Worm (Caenorhabditis elegans) whole organism, L4 larva: Measurements from ENCODE around the gene xol-1.

Source experiments
- D1046.2 ChIP-seq: fragments of 200-800 bp; sonication (Bioruptor generic); IDR thresholded peaks from 2 replicates; pipeline ENCODE4 v1.3.6; 2022; ENCODE audit warnings: missing genetic modification characterization, missing compliant biosample characterization
- F10B5.3 ChIP-seq: sonication (generic microtip); optimal IDR thresholded peaks from 2 replicates; lab custom pipeline; 2016; ENCODE audit warnings: mild to moderate bottlenecking, missing genetic modification characterization, missing compliant biosample characterization
- R02D3.7 ChIP-seq: fragments of 150-350 bp; sonication (generic microtip); optimal IDR thresholded peaks from 3 replicates; lab custom pipeline; 2014; ENCODE audit warnings: missing biosample characterization, missing genetic modification characterization
- T20F7.1 ChIP-seq: fragments of 200-800 bp; sonication (Bioruptor generic); optimal IDR thresholded peaks from 2 replicates; lab custom pipeline; 2018; ENCODE audit warnings: mild to moderate bottlenecking, missing genetic modification characterization, missing compliant biosample characterization
- T26A8.4 ChIP-seq: fragments of 200-800 bp; sonication (Bioruptor generic); IDR thresholded peaks from 2 replicates; pipeline ENCODE4 v1.3.6; 2022; ENCODE audit warnings: missing genetic modification characterization, missing compliant biosample characterization
- Y105C5A.15 ChIP-seq: fragments of 200-800 bp; sonication (Bioruptor generic); IDR thresholded peaks from 2 replicates; pipeline ENCODE4 v1.3.6; 2022; ENCODE audit warnings: missing genetic modification characterization, missing compliant biosample characterization
- Y48G9A.11 ChIP-seq: fragments of 200-800 bp; sonication (Bioruptor generic); IDR thresholded peaks from 2 replicates; pipeline ENCODE4 v1.3.6; 2022; ENCODE audit warnings: missing genetic modification reagents, missing genetic modification characterization, missing compliant biosample characterization
- ama-1 ChIP-seq: fragments of 150-350 bp; optimal IDR thresholded peaks from 2 replicates; lab custom pipeline; 2014; ENCODE audit warnings: inconsistent platforms, mixed read lengths
- arid-1 ChIP-seq: fragments of 200-800 bp; sonication (Bioruptor generic); conservative IDR thresholded peaks from 2 replicates; pipeline ENCODE4 v1.3.6; 2022; ENCODE audit warnings: missing genetic modification reagents, missing genetic modification characterization, missing compliant biosample characterization
- ceh-20 ChIP-seq: fragments of 200-800 bp; sonication (Bioruptor generic); IDR thresholded peaks from 2 replicates; pipeline ENCODE4 v1.3.6; 2022; ENCODE audit warnings: missing genetic modification reagents, missing genetic modification characterization, missing compliant biosample characterization
- ceh-28 ChIP-seq: fragments of 150-350 bp; optimal IDR thresholded peaks from 2 replicates; lab custom pipeline; 2014; ENCODE audit warnings: missing biosample characterization, missing genetic modification reagents, missing genetic modification characterization
- ceh-44 ChIP-seq: fragments of 200-800 bp; sonication (Bioruptor generic); IDR thresholded peaks from 2 replicates; pipeline ENCODE4 v1.3.6; 2022; ENCODE audit warnings: missing genetic modification reagents, missing genetic modification characterization, missing compliant biosample characterization
- ceh-62 ChIP-seq: sonication (generic microtip); optimal IDR thresholded peaks from 2 replicates; lab custom pipeline; 2017; ENCODE audit warnings: missing biosample characterization, missing genetic modification characterization
- ceh-82 ChIP-seq: sonication (generic microtip); optimal IDR thresholded peaks from 2 replicates; lab custom pipeline; 2017; ENCODE audit warnings: missing biosample characterization, missing genetic modification characterization
- daf-16 ChIP-seq, 3 experiments: sonication (generic microtip); optimal IDR thresholded peaks; 2 replicates each; lab custom pipeline; 2016 to 2017; ENCODE audit warnings: missing genetic modification characterization in 3 of 3, missing genetic modification reagents in 3 of 3, mild to moderate bottlenecking in 2 of 3, missing compliant biosample characterization in 2 of 3, missing biosample characterization in 1 of 3, moderate library complexity in 1 of 3
- daf-19 ChIP-seq: fragments of 200-800 bp; sonication (Bioruptor generic); conservative IDR thresholded peaks from 2 replicates; pipeline ENCODE4 v1.3.6; 2022; ENCODE audit warnings: missing genetic modification characterization, missing compliant biosample characterization
- dmd-6 ChIP-seq: fragments of 200-800 bp; sonication (Bioruptor generic); IDR thresholded peaks from 2 replicates; pipeline ENCODE4 v1.3.6; 2022; ENCODE audit warnings: missing genetic modification reagents, missing genetic modification characterization, missing compliant biosample characterization
- dmd-8 ChIP-seq: fragments of 200-800 bp; sonication (Bioruptor generic); IDR thresholded peaks from 2 replicates; pipeline ENCODE4 v1.3.6; 2022; ENCODE audit warnings: missing genetic modification characterization, missing compliant biosample characterization
- duxl-1 ChIP-seq: sonication (generic microtip); optimal IDR thresholded peaks from 2 replicates; lab custom pipeline; 2016; ENCODE audit warnings: mild to moderate bottlenecking, missing genetic modification characterization, moderate library complexity, missing compliant biosample characterization; ENCODE audit not compliant: poor library complexity
- egl-27 ChIP-seq: sonication (generic microtip); optimal IDR thresholded peaks from 3 replicates; lab custom pipeline; 2017; ENCODE audit warnings: missing biosample characterization, missing genetic modification reagents, missing genetic modification characterization
- egl-43 ChIP-seq: fragments of 200-800 bp; sonication (Bioruptor generic); IDR thresholded peaks from 2 replicates; pipeline ENCODE4 v1.3.6; 2022; ENCODE audit warnings: missing genetic modification reagents, missing genetic modification characterization, missing compliant biosample characterization
- fkh-10 ChIP-seq: fragments of 150-350 bp; optimal IDR thresholded peaks from 2 replicates; lab custom pipeline; 2014; ENCODE audit warnings: missing biosample characterization, missing genetic modification reagents, missing genetic modification characterization
- fos-1 ChIP-seq: fragments of 150-350 bp; optimal IDR thresholded peaks from 2 replicates; lab custom pipeline; 2014; ENCODE audit warnings: missing biosample characterization, missing genetic modification characterization
- gei-8 ChIP-seq: fragments of 200-800 bp; sonication (Bioruptor generic); optimal IDR thresholded peaks from 2 replicates; lab custom pipeline; 2018; ENCODE audit warnings: mild to moderate bottlenecking, missing genetic modification characterization, missing compliant biosample characterization
- hlh-11 ChIP-seq: fragments of 200-800 bp; sonication (Bioruptor generic); optimal IDR thresholded peaks from 2 replicates; lab custom pipeline; 2018; ENCODE audit warnings: mild to moderate bottlenecking, missing genetic modification characterization, missing compliant biosample characterization
- hlh-30 ChIP-seq: sonication (generic microtip); optimal IDR thresholded peaks from 2 replicates; lab custom pipeline; 2017; ENCODE audit warnings: antibody characterized with exemption, mild to moderate bottlenecking, missing genetic modification characterization, missing compliant biosample characterization; ENCODE audit not compliant: insufficient read depth
- hmg-1.1 ChIP-seq: fragments of 200-800 bp; sonication (Bioruptor generic); IDR thresholded peaks from 2 replicates; pipeline ENCODE4 v1.3.6; 2022; ENCODE audit warnings: missing genetic modification reagents, missing genetic modification characterization, missing compliant biosample characterization
- lim-7 ChIP-seq: fragments of 200-800 bp; sonication (Bioruptor generic); IDR thresholded peaks from 2 replicates; pipeline ENCODE4 v1.3.6; 2022; ENCODE audit warnings: missing genetic modification characterization, missing compliant biosample characterization
- lin-13 ChIP-seq: fragments of 150-350 bp; optimal IDR thresholded peaks from 2 replicates; lab custom pipeline; 2014; ENCODE audit warnings: missing biosample characterization, missing genetic modification reagents, missing genetic modification characterization
- lsy-2 ChIP-seq, 2 experiments: fragments of 150-350 bp in 1 of 2; sonication (generic microtip) in 1 of 2; optimal IDR thresholded peaks; 2 replicates each; lab custom pipeline; 2014 to 2017; ENCODE audit warnings: missing biosample characterization in 2 of 2, missing genetic modification characterization in 2 of 2
- madf-9 ChIP-seq: fragments of 200-800 bp; sonication (Bioruptor generic); conservative IDR thresholded peaks from 2 replicates; pipeline ENCODE4 v1.3.6; 2022; ENCODE audit warnings: missing genetic modification reagents, missing genetic modification characterization, missing compliant biosample characterization
- mes-2 ChIP-seq: sonication (generic microtip); optimal IDR thresholded peaks from 2 replicates; lab custom pipeline; 2016; ENCODE audit warnings: missing genotype, mild to moderate bottlenecking, missing genetic modification characterization, missing compliant biosample characterization; ENCODE audit not compliant: poor library complexity, severe bottlenecking
- mxl-2 ChIP-seq: fragments of 200-800 bp; sonication (Bioruptor generic); conservative IDR thresholded peaks from 2 replicates; pipeline ENCODE4 v1.3.6; 2022; ENCODE audit warnings: missing genetic modification reagents, missing genetic modification characterization, missing compliant biosample characterization
- nhr-10 ChIP-seq: fragments of 150-350 bp; optimal IDR thresholded peaks from 2 replicates; lab custom pipeline; 2014; ENCODE audit warnings: missing biosample characterization, missing genetic modification characterization
- nhr-11 ChIP-seq: fragments of 150-350 bp; optimal IDR thresholded peaks from 2 replicates; lab custom pipeline; 2014; ENCODE audit warnings: missing biosample characterization, missing genetic modification characterization
- nhr-111 ChIP-seq: fragments of 200-800 bp; sonication (Bioruptor generic); optimal IDR thresholded peaks from 2 replicates; lab custom pipeline; 2018; ENCODE audit warnings: mild to moderate bottlenecking, missing genetic modification characterization, missing compliant biosample characterization
- nhr-237 ChIP-seq: sonication (generic microtip); optimal IDR thresholded peaks from 2 replicates; lab custom pipeline; 2017; ENCODE audit warnings: missing biosample characterization, missing genetic modification characterization
- nhr-28 ChIP-seq: fragments of 150-350 bp; optimal IDR thresholded peaks from 2 replicates; lab custom pipeline; 2014; ENCODE audit warnings: missing biosample characterization, missing genetic modification characterization
- nhr-42 ChIP-seq: fragments of 200-800 bp; sonication (Bioruptor generic); IDR thresholded peaks from 2 replicates; pipeline ENCODE4 v1.3.6; 2022; ENCODE audit warnings: missing genetic modification characterization, missing compliant biosample characterization
- nhr-6 ChIP-seq: fragments of 150-350 bp; optimal IDR thresholded peaks from 2 replicates; lab custom pipeline; 2014; ENCODE audit warnings: missing biosample characterization, missing genetic modification characterization
- nhr-76 ChIP-seq: fragments of 150-350 bp; optimal IDR thresholded peaks from 2 replicates; lab custom pipeline; 2014; ENCODE audit warnings: missing biosample characterization, missing genetic modification characterization
- php-3 ChIP-seq: fragments of 200-800 bp; sonication (Bioruptor generic); IDR thresholded peaks from 2 replicates; pipeline ENCODE4 v1.3.6; 2022; ENCODE audit warnings: missing genetic modification reagents, missing genetic modification characterization, missing compliant biosample characterization
- pqm-1 ChIP-seq: sonication (generic microtip); optimal IDR thresholded peaks from 2 replicates; lab custom pipeline; 2017; ENCODE audit warnings: missing biosample characterization, missing genetic modification characterization
- sdz-12 ChIP-seq: fragments of 200-800 bp; sonication (Bioruptor generic); optimal IDR thresholded peaks from 2 replicates; lab custom pipeline; 2018; ENCODE audit warnings: mild to moderate bottlenecking, missing genetic modification characterization, missing compliant biosample characterization
- set-16 ChIP-seq: fragments of 200-800 bp; sonication (Bioruptor generic); IDR thresholded peaks from 2 replicates; pipeline ENCODE4 v1.3.6; 2022; ENCODE audit warnings: missing genetic modification reagents, missing genetic modification characterization, missing compliant biosample characterization
- skn-1 ChIP-seq: fragments of 150-350 bp; optimal IDR thresholded peaks from 2 replicates; lab custom pipeline; 2014; ENCODE audit warnings: missing biosample characterization, missing genetic modification characterization
- spr-3 ChIP-seq: fragments of 200-800 bp; sonication (Bioruptor generic); optimal IDR thresholded peaks from 2 replicates; lab custom pipeline; 2018; ENCODE audit warnings: mild to moderate bottlenecking, missing genetic modification characterization, missing compliant biosample characterization
- tag-97 ChIP-seq: fragments of 200-800 bp; sonication (Bioruptor generic); IDR thresholded peaks from 2 replicates; pipeline ENCODE4 v1.3.6; 2022; ENCODE audit warnings: missing genetic modification characterization, missing compliant biosample characterization
- tra-1 ChIP-seq: fragments of 200-800 bp; sonication (Bioruptor generic); IDR thresholded peaks from 2 replicates; pipeline ENCODE4 v1.3.6; 2022; ENCODE audit warnings: missing genetic modification reagents, missing genetic modification characterization, missing compliant biosample characterization
- unc-130 ChIP-seq: sonication (generic microtip); optimal IDR thresholded peaks from 2 replicates; lab custom pipeline; 2016; ENCODE audit warnings: missing genetic modification reagents, missing genetic modification characterization, missing compliant biosample characterization
- zfp-3 ChIP-seq: fragments of 200-800 bp; sonication (Bioruptor generic); conservative IDR thresholded peaks from 2 replicates; pipeline ENCODE4 v1.3.6; 2022; ENCODE audit warnings: missing genetic modification reagents, missing genetic modification characterization, missing compliant biosample characterization
- ztf-11 ChIP-seq: fragments of 150-350 bp; optimal IDR thresholded peaks from 2 replicates; lab custom pipeline; 2014; ENCODE audit warnings: missing biosample characterization, missing genetic modification characterization

xol-1 gene

ce11 chrX:8083919-8084318 lies 42.8 kb downstream of the xol-1 start, which contains the start of gene K07E3.4 (continued):
- TF ChIP-seq T20F7.1 (GFP tag; lab: Kevin White, UChicago), result peak; percentile 26
- peak; percentile 9 for TF ChIP-seq lin-13 (GFP tag; lab: Kevin White, UChicago)
- no peak for TF ChIP-seq T26A8.4
- no peak for TF ChIP-seq madf-9
- peak; percentile 95 for TF ChIP-seq hlh-30 (tag; lab: Kevin White, UChicago)
- no peak for TF ChIP-seq egl-43
- peak; percentile 5; the same call in 1 of the 2 replicates for TF ChIP-seq php-3
- TF ChIP-seq R02D3.7 (tag; lab: Kevin White, UChicago), result no peak
- peak; percentile 85 for TF ChIP-seq nhr-28 (tag; lab: Kevin White, UChicago)
- no peak for TF ChIP-seq ceh-28 (tag; lab: Kevin White, UChicago)
- no peak; the same call in 1 of the 2 replicates for TF ChIP-seq zfp-3 (GFP tag; lab: Robert Waterston, UW)
- no peak for TF ChIP-seq nhr-10
- TF ChIP-seq lsy-2 (tag; optimal IDR thresholded peaks at IDR 0.05; lab: Kevin White, UChicago), result peak in 1 of 2 experiments; percentile 46
- TF ChIP-seq dmd-8, result no peak
- no peak for TF ChIP-seq unc-130 (GFP tag; lab: Kevin White, UChicago)
- TF ChIP-seq ceh-44 (GFP tag; lab: Robert Waterston, UW), result no peak
- TF ChIP-seq mes-2 (tag; lab: Kevin White, UChicago), result peak; percentile 50
- TF ChIP-seq daf-19 (GFP tag; lab: Robert Waterston, UW), result no peak
- TF ChIP-seq fos-1, result no peak
- no peak for TF ChIP-seq duxl-1 (tag; lab: Kevin White, UChicago)
- TF ChIP-seq pqm-1, result peak; percentile 42
- TF ChIP-seq nhr-11, result peak; percentile 6
- TF ChIP-seq skn-1 (tag; lab: Kevin White, UChicago), result no peak
- TF ChIP-seq D1046.2 (GFP tag; lab: Robert Waterston, UW), result no peak
- peak; percentile 5 for TF ChIP-seq ama-1 (lab: Kevin White, UChicago)
- TF ChIP-seq dmd-6, result peak; percentile 70
- TF ChIP-seq ceh-82 (tag; lab: Kevin White, UChicago), result no peak
- no peak for TF ChIP-seq nhr-42 (GFP tag; lab: Robert Waterston, UW)
- no peak for TF ChIP-seq lim-7 (GFP tag; lab: Robert Waterston, UW)
- no peak for TF ChIP-seq nhr-111 (GFP tag; lab: Kevin White, UChicago)
- TF ChIP-seq set-16 (GFP tag; lab: Robert Waterston, UW), result no peak
- peak; percentile 86 for TF ChIP-seq hlh-11 (tag; lab: Kevin White, UChicago)
- TF ChIP-seq nhr-76 (tag; lab: Kevin White, UChicago), result no peak
- 0 out of 2 replicates have a peak, but pooled peaks have one; percentile 31 for TF ChIP-seq tra-1 (GFP tag; lab: Robert Waterston, UW)
- no peak for TF ChIP-seq tag-97 (GFP tag; lab: Robert Waterston, UW)
- TF ChIP-seq F10B5.3 (tag; lab: Kevin White, UChicago), result no peak
- TF ChIP-seq mxl-2, result no peak
- no peak for TF ChIP-seq nhr-237 (tag; lab: Kevin White, UChicago)
- no peak for TF ChIP-seq Y48G9A.11 (GFP tag; lab: Robert Waterston, UW)
- no peak for TF ChIP-seq egl-27 (tag; lab: Kevin White, UChicago)
- TF ChIP-seq hmg-1.1 (GFP tag; lab: Robert Waterston, UW), result no peak
- TF ChIP-seq spr-3 (GFP tag; lab: Kevin White, UChicago), result no peak
- TF ChIP-seq ceh-20, result no peak
- TF ChIP-seq Y105C5A.15, result no peak
- TF ChIP-seq ceh-62 (tag; lab: Kevin White, UChicago), result no peak
- no peak for TF ChIP-seq daf-16 (GFP tag; optimal IDR thresholded peaks at IDR 0.05; lab: Kevin White, UChicago)
- peak; percentile 86 for TF ChIP-seq daf-16 (tag; optimal IDR thresholded peaks at IDR 0.05; lab: Kevin White, UChicago)
- TF ChIP-seq nhr-6 (tag; lab: Kevin White, UChicago), result no peak
- TF ChIP-seq ztf-11 (tag; lab: Kevin White, UChicago), result no peak
- no peak for TF ChIP-seq fkh-10 (GFP tag; lab: Kevin White, UChicago)
- TF ChIP-seq arid-1 (GFP tag; lab: Robert Waterston, UW), result no peak
- TF ChIP-seq sdz-12 (GFP tag; lab: Kevin White, UChicago), result no peak
- peak; percentile 51 for TF ChIP-seq gei-8
